Worm (Caenorhabditis elegans) whole organism, L1 larva: ENCODE data around the gene C55A6.10.

Experiments
- alr-1 ChIP-seq: fragments of 200-800 bp; sonication (Bioruptor generic); optimal IDR thresholded peaks from 2 replicates; lab custom pipeline; 2018; ENCODE audit warnings: borderline replicate concordance, mild to moderate bottlenecking, missing genetic modification characterization, missing compliant biosample characterization
- ama-1 ChIP-seq: fragments of 150-350 bp; optimal IDR thresholded peaks from 2 replicates; lab custom pipeline; 2014
- ceh-88 ChIP-seq: fragments of 200-800 bp; sonication (Bioruptor generic); IDR thresholded peaks from 2 replicates; pipeline ENCODE4 v1.3.6; 2022; ENCODE audit warnings: missing genetic modification characterization, missing compliant biosample characterization
- ceh-90 ChIP-seq: sonication (generic microtip); optimal IDR thresholded peaks from 2 replicates; lab custom pipeline; 2016; ENCODE audit warnings: missing genetic modification characterization, missing compliant biosample characterization
- nhr-11 ChIP-seq: fragments of 150-350 bp; optimal IDR thresholded peaks from 2 replicates; lab custom pipeline; 2014; ENCODE audit warnings: missing biosample characterization, missing genetic modification characterization
- skn-1 ChIP-seq: fragments of 150-350 bp; optimal IDR thresholded peaks from 2 replicates; lab custom pipeline; 2014; ENCODE audit warnings: missing biosample characterization, missing genetic modification characterization

DNA sequence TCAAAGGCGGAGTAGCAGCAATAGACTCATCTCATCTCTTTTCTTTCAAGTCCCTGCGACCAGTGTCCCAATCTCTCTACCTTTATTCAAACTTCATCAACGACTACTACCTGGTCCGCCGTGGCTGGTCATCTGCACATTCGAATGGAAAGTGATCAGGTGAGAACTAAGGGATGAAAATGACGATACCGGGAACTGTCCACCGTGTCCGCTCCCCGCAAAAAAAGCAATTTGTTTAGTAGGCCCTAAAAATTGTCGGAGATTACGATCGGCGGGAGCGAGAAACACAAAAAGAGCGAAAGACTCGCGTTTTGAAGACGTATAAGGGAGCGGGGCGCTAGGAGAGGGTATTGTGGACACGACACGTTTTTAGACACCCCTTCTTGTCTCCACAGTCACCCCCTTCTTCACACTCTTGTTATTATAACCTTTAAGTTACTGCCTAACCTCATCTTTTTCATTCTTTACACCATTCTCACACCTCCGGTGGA lies 42.1 kb upstream of the C55A6.10 start, which contains the start of gene zipt-16:
- TF ChIP-seq ceh-90 (tag; lab: Kevin White, UChicago) (no peak), nhr-11 (no peak), ama-1 (no peak), skn-1 (tag; lab: Kevin White, UChicago) (no peak), alr-1 (tag; lab: Kevin White, UChicago) (no peak), ceh-88 (no peak)
